Worm (Caenorhabditis elegans) whole organism, L3 larva: Measurements from ENCODE around the gene C38C10.3.

Source experiments
- ceh-82 ChIP-seq: fragments of 150-350 bp; optimal IDR thresholded peaks from 2 replicates; lab custom pipeline; 2014; ENCODE audit warnings: missing biosample characterization, missing genetic modification characterization
- daf-12 ChIP-seq: fragments of 150-350 bp; optimal IDR thresholded peaks from 2 replicates; lab custom pipeline; 2014; ENCODE audit warnings: missing biosample characterization, missing genetic modification reagents, missing genetic modification characterization
- elt-3 ChIP-seq, 3 experiments: fragments of 150-350 bp in 1 of 3; sonication (generic microtip) in 2 of 3; optimal IDR thresholded peaks; 2 replicates in 2 of 3; 4 replicates in 1 of 3; lab custom pipeline; 2014 to 2017; ENCODE audit warnings: missing biosample characterization in 3 of 3, missing genetic modification characterization in 3 of 3
- lin-15B ChIP-seq: fragments of 150-350 bp; optimal IDR thresholded peaks from 2 replicates; lab custom pipeline; 2014; ENCODE audit warnings: missing biosample characterization, missing genetic modification characterization
- lin-39 ChIP-seq: fragments of 150-350 bp; optimal IDR thresholded peaks from 2 replicates; lab custom pipeline; 2018; ENCODE audit warnings: missing biosample characterization, missing genetic modification reagents, missing genetic modification characterization
- nhr-12 ChIP-seq: fragments of 150-350 bp; optimal IDR thresholded peaks from 2 replicates; lab custom pipeline; 2014; ENCODE audit warnings: missing biosample characterization, missing genetic modification characterization
- nhr-25 ChIP-seq: sonication (generic microtip); optimal IDR thresholded peaks from 2 replicates; lab custom pipeline; 2017; ENCODE audit warnings: missing biosample characterization, missing genetic modification characterization
- nhr-28 ChIP-seq: fragments of 150-350 bp; optimal IDR thresholded peaks from 2 replicates; lab custom pipeline; 2014; ENCODE audit warnings: missing biosample characterization, missing genetic modification characterization
- nhr-77 ChIP-seq: fragments of 150-350 bp; optimal IDR thresholded peaks from 2 replicates; lab custom pipeline; 2014; ENCODE audit warnings: missing biosample characterization, missing genetic modification characterization
- pqm-1 ChIP-seq: fragments of 150-350 bp; optimal IDR thresholded peaks from 2 replicates; lab custom pipeline; 2017; ENCODE audit warnings: missing biosample characterization, missing genetic modification characterization, inconsistent platforms
- skn-1 ChIP-seq: fragments of 150-350 bp; optimal IDR thresholded peaks from 2 replicates; lab custom pipeline; 2014; ENCODE audit warnings: missing biosample characterization, missing genetic modification characterization

ce11 chrIII:9406600-9406999, 21.2 kb upstream of the C38C10.3 start, which contains the start of gene T26G10.1:
- TF ChIP-seq nhr-12 (tag; lab: Kevin White, UChicago) (no peak), nhr-77 (tag; lab: Kevin White, UChicago) (peak; percentile 52), pqm-1 (peak; percentile 19), daf-12 (tag; lab: Kevin White, UChicago) (no peak), nhr-28 (tag; lab: Kevin White, UChicago) (no peak), nhr-25 (tag; lab: Kevin White, UChicago) (peak; percentile 41), ceh-82 (tag; lab: Kevin White, UChicago) (no peak), lin-15B (tag; lab: Kevin White, UChicago) (peak; percentile 95), skn-1 (tag; lab: Kevin White, UChicago) (peak; percentile 31), elt-3 (tag; optimal IDR thresholded peaks at IDR 0.05; lab: Kevin White, UChicago) (no peak), lin-39 (tag; lab: Kevin White, UChicago) (peak; percentile 31)
